Fruit fly (Drosophila melanogaster) Kc167 (cell line): Measurements from ENCODE around the gene IM33.

ENCODE experiments used
- Myc ChIP-seq: fragments of >200 bp; optimal IDR thresholded peaks from 2 replicates; lab custom pipeline; 2017; ENCODE audit warnings: missing external identifiers
- Sin3A ChIP-seq: fragments of >200 bp; optimal IDR thresholded peaks from 2 replicates; lab custom pipeline; 2018; ENCODE audit warnings: missing external identifiers
- h ChIP-seq: fragments of >200 bp; optimal IDR thresholded peaks from 3 replicates; lab custom pipeline; 2018; ENCODE audit warnings: missing external identifiers
- insv ChIP-seq: fragments of >200 bp; optimal IDR thresholded peaks from 3 replicates; lab custom pipeline; 2018; ENCODE audit warnings: missing external identifiers
- psq ChIP-seq: fragments of >200 bp; optimal IDR thresholded peaks from 2 replicates; lab custom pipeline; 2017; ENCODE audit warnings: missing external identifiers
- ttk ChIP-seq: sonication (Bioruptor generic); optimal IDR thresholded peaks from 2 replicates; lab custom pipeline; 2017; ENCODE audit warnings: missing external identifiers

dm6 chr2L:3685139-3685851 is 11.2 kb downstream of the IM33 start:
- TF ChIP-seq Sin3A (lab: Kevin White, UChicago) (no peak), insv (no peak), ttk (no peak), psq (lab: Kevin White, UChicago) (no peak), h (lab: Kevin White, UChicago) (no peak), Myc (lab: Kevin White, UChicago) (no peak)
